Fruit fly (Drosophila melanogaster): Measurements from ENCODE around the gene pum.

pum gene

DNA sequence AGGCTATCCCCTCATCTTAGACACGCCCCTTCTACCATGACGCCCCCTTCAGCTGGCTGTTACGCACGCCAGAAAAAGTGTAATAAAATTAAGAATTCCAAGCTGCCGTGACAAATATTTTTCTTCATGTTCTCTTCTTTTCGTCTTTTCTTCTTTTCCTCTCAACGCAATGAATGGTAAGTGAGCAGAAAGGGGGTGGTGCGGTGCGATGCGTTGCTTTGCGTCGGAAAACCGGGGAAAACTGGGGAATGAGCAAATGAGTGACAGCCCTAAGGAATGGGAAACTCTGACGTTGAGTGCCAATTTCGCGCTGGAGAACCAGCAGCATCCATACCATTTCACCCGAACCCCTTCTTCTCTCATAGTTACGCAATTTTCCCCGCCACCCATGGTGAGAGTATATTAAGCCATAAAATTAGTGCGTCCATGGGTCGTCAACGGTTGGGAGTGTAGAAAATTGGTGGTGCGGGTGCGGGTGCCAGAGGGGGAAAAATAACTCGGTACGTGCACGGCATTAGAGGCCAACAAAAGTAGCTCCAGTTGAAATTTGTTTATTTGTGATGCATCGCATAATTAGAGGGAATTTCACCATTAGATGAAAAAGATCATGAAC is 115.5 kb downstream of the pum start (continued):
- no peak for TF ChIP-seq stc (GFP tag; IDR thresholded peaks at IDR 0.05)
- TF ChIP-seq dmrt11E (tag; optimal IDR thresholded peaks at IDR 0.05), result no peak
- no peak for TF ChIP-seq Awh (GFP tag; IDR thresholded peaks at IDR 0.05)
- TF ChIP-seq CG15011 (GFP tag; optimal IDR thresholded peaks at IDR 0.05), result no peak
- TF ChIP-seq Ptx1 (GFP tag; IDR thresholded peaks at IDR 0.05), result no peak
- TF ChIP-seq psq (GFP tag; optimal IDR thresholded peaks at IDR 0.05), result no peak
- TF ChIP-seq unpg (GFP tag; optimal IDR thresholded peaks at IDR 0.05), result no peak
- TF ChIP-seq Hr3 (GFP tag; optimal IDR thresholded peaks at IDR 0.05), result no peak
- no peak for TF ChIP-seq CG6272 (GFP tag; IDR thresholded peaks at IDR 0.05)
- no peak for TF ChIP-seq Gsc (GFP tag; IDR thresholded peaks at IDR 0.05)

DNA sequence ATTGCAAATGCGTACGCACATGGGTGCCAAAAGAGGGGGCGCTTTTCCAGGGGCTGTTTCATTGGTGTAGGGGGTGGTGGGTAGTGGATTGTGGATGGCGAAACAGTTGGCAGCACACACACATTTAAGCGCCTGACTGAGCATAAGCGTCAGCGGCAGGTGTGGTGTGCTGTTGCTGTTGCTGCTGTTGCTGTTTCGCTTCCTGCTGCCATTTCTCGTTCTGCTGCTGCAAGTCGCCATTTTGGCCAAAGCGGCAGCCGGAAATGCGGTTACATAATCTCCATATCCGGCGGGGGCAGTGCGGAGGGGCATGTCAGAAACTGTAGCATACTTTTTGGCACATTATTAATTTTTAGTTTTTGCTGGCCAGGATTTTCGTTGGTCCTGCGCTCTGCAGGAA is 132.7 kb downstream of the pum start:
- peak; percentile 41 for TF ChIP-seq phol (tag; optimal IDR thresholded peaks at IDR 0.05)
- 0 out of 3 replicates have a peak, but pooled peaks have one; percentile 6 for TF ChIP-seq row (GFP tag; IDR thresholded peaks at IDR 0.05)
- peak; percentile 50 for TF ChIP-seq Med (GFP tag)
- TF ChIP-seq CG18011 (GFP tag; optimal IDR thresholded peaks at IDR 0.05), result no peak
- TF ChIP-seq H15 (GFP tag; IDR thresholded peaks at IDR 0.05), result 0 out of 3 replicates have a peak, but pooled peaks have one; percentile 21
- TF ChIP-seq CG3726 (GFP tag; IDR thresholded peaks at IDR 0.05), result 0 out of 3 replicates have a peak, but pooled peaks have one; percentile 34
- peak; percentile 9; the same call in 1 of the 2 replicates for TF ChIP-seq sob (GFP tag; IDR thresholded peaks at IDR 0.05)
- peak; percentile 43 for TF ChIP-seq Ets97D (GFP tag; optimal IDR thresholded peaks at IDR 0.05)
- no peak for TF ChIP-seq CG14667 (GFP tag; IDR thresholded peaks at IDR 0.05)
- TF ChIP-seq Ets65A (GFP tag), result peak; percentile 61

DNA sequence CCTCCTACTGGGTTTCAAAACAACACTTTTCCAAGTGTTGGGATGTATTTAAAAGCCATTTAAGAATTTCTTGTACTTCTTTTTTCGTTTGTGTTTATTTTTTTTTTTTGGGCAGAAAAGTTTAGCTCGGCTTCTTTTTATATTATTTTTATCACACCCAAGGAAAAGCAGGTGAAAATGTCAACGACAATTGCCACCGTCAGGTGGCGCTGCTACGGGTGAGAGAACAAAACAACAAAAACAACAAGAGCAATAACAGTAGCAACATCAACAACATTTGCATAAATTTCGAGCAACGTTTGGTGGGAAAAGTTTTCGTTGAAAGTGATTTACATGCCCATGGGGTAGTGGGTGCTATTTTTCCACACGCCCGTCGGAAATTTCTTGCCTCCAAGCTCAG is 147.2 kb downstream of the pum start:
- TF ChIP-seq CTCF (GFP tag; optimal IDR thresholded peaks at IDR 0.05) (peak; percentile 80), inv (GFP tag; IDR thresholded peaks at IDR 0.05; ENCODE audit: partially characterized antibody) (no peak)

DNA sequence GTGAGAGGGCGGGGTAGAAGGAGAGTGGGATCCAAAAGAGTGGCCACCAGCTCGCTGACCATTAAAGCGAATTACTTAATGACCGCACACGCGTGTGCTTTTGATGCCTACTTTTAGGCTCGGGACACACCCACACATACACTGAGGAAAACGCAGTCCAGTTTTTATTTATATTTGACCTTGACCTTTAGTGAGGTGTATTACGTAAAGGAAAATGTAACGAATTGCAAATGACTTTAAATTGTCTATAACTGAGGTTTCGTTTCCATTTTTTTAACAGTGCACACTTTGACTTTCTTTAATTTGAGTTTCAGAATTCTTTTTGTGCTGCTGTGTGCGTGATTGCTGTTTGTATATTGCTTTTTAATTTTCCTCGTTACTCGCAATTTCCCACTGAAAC is 152.2 kb downstream of the pum start:
- TF ChIP-seq jing (GFP tag; optimal IDR thresholded peaks at IDR 0.05), result no peak
- no peak for TF ChIP-seq Dll (GFP tag; IDR thresholded peaks at IDR 0.05; ENCODE audit: partially characterized antibody)
- TF ChIP-seq Doc2 (GFP tag; IDR thresholded peaks at IDR 0.05), result no peak
- TF ChIP-seq Vsx1 (GFP tag; optimal IDR thresholded peaks at IDR 0.05), result no peak
- TF ChIP-seq tna (GFP tag; IDR thresholded peaks at IDR 0.05; ENCODE audit: partially characterized antibody), result no peak
- TF ChIP-seq Atf6 (GFP tag; IDR thresholded peaks at IDR 0.05), result 0 out of 2 replicates have a peak, but pooled peaks have one; percentile 26
- TF ChIP-seq NC2β (GFP tag; optimal IDR thresholded peaks at IDR 0.05), result no peak
- TF ChIP-seq CG8281 (tag; optimal IDR thresholded peaks at IDR 0.05), result no peak
- no peak for TF ChIP-seq lola (GFP tag; optimal IDR thresholded peaks at IDR 0.05)
- peak; percentile 48 for TF ChIP-seq CG10979 (tag; optimal IDR thresholded peaks at IDR 0.05)
- TF ChIP-seq Dek (tag; optimal IDR thresholded peaks at IDR 0.05), result no peak
- TF ChIP-seq CG12769 (tag; optimal IDR thresholded peaks at IDR 0.05), result no peak
- TF ChIP-seq pnt (GFP tag; optimal IDR thresholded peaks at IDR 0.05), result peak; percentile 1
- TF ChIP-seq Neu2 (GFP tag; optimal IDR thresholded peaks at IDR 0.05; ENCODE audit: borderline replicate concordance), result no peak
- TF ChIP-seq CG2678 (tag; optimal IDR thresholded peaks at IDR 0.05), result peak; percentile 41
- no peak for TF ChIP-seq toy (GFP tag; IDR thresholded peaks at IDR 0.05)
- TF ChIP-seq CG12391 (tag; optimal IDR thresholded peaks at IDR 0.05), result peak; percentile 16
- peak; percentile 16 for TF ChIP-seq CG17359 (tag; optimal IDR thresholded peaks at IDR 0.05)
- TF ChIP-seq pzg (GFP tag; optimal IDR thresholded peaks at IDR 0.05), result no peak
- no peak for TF ChIP-seq cato (GFP tag; optimal IDR thresholded peaks at IDR 0.05; ENCODE audit: borderline replicate concordance)
- TF ChIP-seq Camta (GFP tag; optimal IDR thresholded peaks at IDR 0.05), result peak; percentile 2
- TF ChIP-seq sqz (GFP tag; optimal IDR thresholded peaks at IDR 0.05), result no peak
- TF ChIP-seq Bgb (GFP tag; IDR thresholded peaks at IDR 0.05; ENCODE audit: partially characterized antibody), result no peak
- TF ChIP-seq her (GFP tag; optimal IDR thresholded peaks at IDR 0.05), result no peak
- no peak for TF ChIP-seq CG17912 (GFP tag; optimal IDR thresholded peaks at IDR 0.05)
